Worm (Caenorhabditis elegans): ENCODE measurements around the gene F39G3.4.

DNA sequence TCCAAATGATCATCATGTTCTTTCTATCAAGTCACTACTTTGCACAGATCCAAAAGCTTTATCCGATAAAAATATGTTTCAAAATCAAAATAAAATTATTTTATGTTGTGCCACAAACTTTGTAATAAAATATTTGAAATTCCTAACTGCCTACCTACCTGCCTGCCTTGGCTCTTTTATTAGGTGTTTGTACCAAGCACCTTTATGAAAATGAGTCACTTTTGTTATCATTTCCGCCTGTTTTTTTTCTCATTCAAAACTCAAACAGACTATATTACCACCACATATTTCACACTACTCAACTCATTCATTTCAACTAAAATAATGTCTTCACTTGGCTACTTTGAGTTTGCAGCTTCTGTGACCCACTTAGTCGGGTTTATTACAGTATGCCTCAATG lies at the start of gene F39G3.4:
- no peak for TF ChIP-seq nhr-11 (tag; optimal IDR thresholded peaks at IDR 0.05)
- no peak for TF ChIP-seq nhr-25 (tag; optimal IDR thresholded peaks at IDR 0.05)
- no peak for TF ChIP-seq snpc-4 (tag; optimal IDR thresholded peaks at IDR 0.05)
- TF ChIP-seq daf-12 (tag; optimal IDR thresholded peaks at IDR 0.05): no peak
- no peak for TF ChIP-seq nhr-28 (tag; optimal IDR thresholded peaks at IDR 0.05)
